Worm (Caenorhabditis elegans) whole organism, L4 larva: ENCODE measurements around the gene Y75B8A.24.

ENCODE experiments used
- D1046.2 ChIP-seq: fragments of 200-800 bp; sonication (Bioruptor generic); IDR thresholded peaks from 2 replicates; pipeline ENCODE4 v1.3.6; 2022; ENCODE audit warnings: missing genetic modification characterization, missing compliant biosample characterization
- F49E8.2 ChIP-seq: sonication (generic microtip); optimal IDR thresholded peaks from 2 replicates; lab custom pipeline; 2016; ENCODE audit warnings: missing compliant biosample characterization, mild to moderate bottlenecking, missing genetic modification characterization, borderline replicate concordance
- Y105C5A.15 ChIP-seq: fragments of 200-800 bp; sonication (Bioruptor generic); IDR thresholded peaks from 2 replicates; pipeline ENCODE4 v1.3.6; 2022; ENCODE audit warnings: missing genetic modification characterization, missing compliant biosample characterization
- Y48G9A.11 ChIP-seq: fragments of 200-800 bp; sonication (Bioruptor generic); IDR thresholded peaks from 2 replicates; pipeline ENCODE4 v1.3.6; 2022; ENCODE audit warnings: missing genetic modification reagents, missing genetic modification characterization, missing compliant biosample characterization
- attf-4 ChIP-seq: sonication (generic microtip); optimal IDR thresholded peaks from 3 replicates; lab custom pipeline; 2017; ENCODE audit warnings: missing biosample characterization, missing genetic modification characterization
- ceh-28 ChIP-seq: fragments of 150-350 bp; optimal IDR thresholded peaks from 2 replicates; lab custom pipeline; 2014; ENCODE audit warnings: missing biosample characterization, missing genetic modification reagents, missing genetic modification characterization
- ceh-62 ChIP-seq: sonication (generic microtip); optimal IDR thresholded peaks from 2 replicates; lab custom pipeline; 2017; ENCODE audit warnings: missing biosample characterization, missing genetic modification characterization
- cey-2 ChIP-seq: sonication (generic microtip); optimal IDR thresholded peaks from 3 replicates; lab custom pipeline; 2017; ENCODE audit warnings: missing genetic modification characterization, mild to moderate bottlenecking, missing compliant biosample characterization, antibody characterized with exemption, borderline replicate concordance; ENCODE audit not compliant: insufficient read depth
- daf-12 ChIP-seq: fragments of 150-350 bp; optimal IDR thresholded peaks from 2 replicates; lab custom pipeline; 2014; ENCODE audit warnings: missing biosample characterization, missing genetic modification reagents, missing genetic modification characterization
- daf-16 ChIP-seq, 3 experiments: sonication (generic microtip); optimal IDR thresholded peaks; 2 replicates each; lab custom pipeline; 2016 to 2017; ENCODE audit warnings: missing genetic modification characterization in 3 of 3, missing genetic modification reagents in 3 of 3, mild to moderate bottlenecking in 2 of 3, missing compliant biosample characterization in 2 of 3, missing biosample characterization in 1 of 3, moderate library complexity in 1 of 3
- daf-19 ChIP-seq: fragments of 200-800 bp; sonication (Bioruptor generic); conservative IDR thresholded peaks from 2 replicates; pipeline ENCODE4 v1.3.6; 2022; ENCODE audit warnings: missing genetic modification characterization, missing compliant biosample characterization
- dmd-6 ChIP-seq: fragments of 200-800 bp; sonication (Bioruptor generic); IDR thresholded peaks from 2 replicates; pipeline ENCODE4 v1.3.6; 2022; ENCODE audit warnings: missing genetic modification reagents, missing genetic modification characterization, missing compliant biosample characterization
- dmd-8 ChIP-seq: fragments of 200-800 bp; sonication (Bioruptor generic); IDR thresholded peaks from 2 replicates; pipeline ENCODE4 v1.3.6; 2022; ENCODE audit warnings: missing genetic modification characterization, missing compliant biosample characterization
- dpl-1 ChIP-seq: fragments of 150-350 bp; optimal IDR thresholded peaks from 2 replicates; lab custom pipeline; 2014; ENCODE audit warnings: missing biosample characterization, missing genetic modification reagents, missing genetic modification characterization
- dve-1 ChIP-seq: sonication (generic microtip); optimal IDR thresholded peaks from 2 replicates; lab custom pipeline; 2017; ENCODE audit warnings: antibody characterized with exemption, mild to moderate bottlenecking, missing genetic modification characterization, missing compliant biosample characterization; ENCODE audit not compliant: insufficient read depth
- fkh-10 ChIP-seq: fragments of 150-350 bp; optimal IDR thresholded peaks from 2 replicates; lab custom pipeline; 2014; ENCODE audit warnings: missing biosample characterization, missing genetic modification reagents, missing genetic modification characterization
- hlh-11 ChIP-seq: fragments of 200-800 bp; sonication (Bioruptor generic); optimal IDR thresholded peaks from 2 replicates; lab custom pipeline; 2018; ENCODE audit warnings: mild to moderate bottlenecking, missing genetic modification characterization, missing compliant biosample characterization
- hlh-30 ChIP-seq: sonication (generic microtip); optimal IDR thresholded peaks from 2 replicates; lab custom pipeline; 2017; ENCODE audit warnings: antibody characterized with exemption, mild to moderate bottlenecking, missing genetic modification characterization, missing compliant biosample characterization; ENCODE audit not compliant: insufficient read depth
- hmg-1.1 ChIP-seq: fragments of 200-800 bp; sonication (Bioruptor generic); IDR thresholded peaks from 2 replicates; pipeline ENCODE4 v1.3.6; 2022; ENCODE audit warnings: missing genetic modification reagents, missing genetic modification characterization, missing compliant biosample characterization
- jun-1 ChIP-seq: fragments of 150-350 bp; optimal IDR thresholded peaks from 2 replicates; lab custom pipeline; 2014; ENCODE audit warnings: missing biosample characterization, missing genetic modification reagents, missing genetic modification characterization
- lin-1 ChIP-seq: fragments of 200-800 bp; sonication (Bioruptor generic); IDR thresholded peaks from 2 replicates; pipeline ENCODE4 v1.3.6; 2022; ENCODE audit warnings: missing genetic modification reagents, missing genetic modification characterization, missing compliant biosample characterization
- lin-29 ChIP-seq: fragments of 200-800 bp; sonication (Bioruptor generic); IDR thresholded peaks from 2 replicates; pipeline ENCODE4 v1.3.6; 2022; ENCODE audit warnings: missing genetic modification reagents, missing genetic modification characterization, missing compliant biosample characterization
- lin-39 ChIP-seq: fragments of 150-350 bp; optimal IDR thresholded peaks from 2 replicates; lab custom pipeline; 2014; ENCODE audit warnings: missing biosample characterization, missing genetic modification reagents, missing genetic modification characterization
- lir-3 ChIP-seq: sonication (generic microtip); optimal IDR thresholded peaks from 2 replicates; lab custom pipeline; 2016; ENCODE audit warnings: mild to moderate bottlenecking, missing genetic modification characterization, missing compliant biosample characterization
- lsy-2 ChIP-seq, 2 experiments: fragments of 150-350 bp in 1 of 2; sonication (generic microtip) in 1 of 2; optimal IDR thresholded peaks; 2 replicates each; lab custom pipeline; 2014 to 2017; ENCODE audit warnings: missing biosample characterization in 2 of 2, missing genetic modification characterization in 2 of 2
- mes-2 ChIP-seq: sonication (generic microtip); optimal IDR thresholded peaks from 2 replicates; lab custom pipeline; 2016; ENCODE audit warnings: missing genotype, mild to moderate bottlenecking, missing genetic modification characterization, missing compliant biosample characterization; ENCODE audit not compliant: poor library complexity, severe bottlenecking
- nhr-102 ChIP-seq: sonication (generic microtip); optimal IDR thresholded peaks from 2 replicates; lab custom pipeline; 2016; ENCODE audit warnings: mild to moderate bottlenecking, missing genetic modification characterization, moderate library complexity, missing compliant biosample characterization
- nhr-11 ChIP-seq: fragments of 150-350 bp; optimal IDR thresholded peaks from 2 replicates; lab custom pipeline; 2014; ENCODE audit warnings: missing biosample characterization, missing genetic modification characterization
- nhr-237 ChIP-seq: sonication (generic microtip); optimal IDR thresholded peaks from 2 replicates; lab custom pipeline; 2017; ENCODE audit warnings: missing biosample characterization, missing genetic modification characterization
- nhr-25 ChIP-seq: sonication (generic microtip); optimal IDR thresholded peaks from 2 replicates; lab custom pipeline; 2017; ENCODE audit warnings: missing genetic modification characterization, mild to moderate bottlenecking, missing compliant biosample characterization, antibody characterized with exemption, moderate library complexity, borderline replicate concordance; ENCODE audit not compliant: insufficient read depth
- nhr-28 ChIP-seq: fragments of 150-350 bp; optimal IDR thresholded peaks from 2 replicates; lab custom pipeline; 2014; ENCODE audit warnings: missing biosample characterization, missing genetic modification characterization
- nhr-41 ChIP-seq: fragments of 200-800 bp; sonication (Bioruptor generic); IDR thresholded peaks from 2 replicates; pipeline ENCODE4 v1.3.6; 2022; ENCODE audit warnings: missing genetic modification reagents, missing genetic modification characterization, missing compliant biosample characterization
- nhr-6 ChIP-seq: fragments of 150-350 bp; optimal IDR thresholded peaks from 2 replicates; lab custom pipeline; 2014; ENCODE audit warnings: missing biosample characterization, missing genetic modification characterization
- nhr-77 ChIP-seq: fragments of 150-350 bp; optimal IDR thresholded peaks from 2 replicates; lab custom pipeline; 2014; ENCODE audit warnings: missing biosample characterization, missing genetic modification characterization
- php-3 ChIP-seq: fragments of 200-800 bp; sonication (Bioruptor generic); IDR thresholded peaks from 2 replicates; pipeline ENCODE4 v1.3.6; 2022; ENCODE audit warnings: missing genetic modification reagents, missing genetic modification characterization, missing compliant biosample characterization
- pqm-1 ChIP-seq: sonication (generic microtip); optimal IDR thresholded peaks from 2 replicates; lab custom pipeline; 2017; ENCODE audit warnings: missing biosample characterization, missing genetic modification characterization
- spr-1 ChIP-seq: sonication (generic microtip); optimal IDR thresholded peaks from 2 replicates; lab custom pipeline; 2016; ENCODE audit warnings: mild to moderate bottlenecking, missing genetic modification characterization, missing compliant biosample characterization
- tag-97 ChIP-seq: fragments of 200-800 bp; sonication (Bioruptor generic); IDR thresholded peaks from 2 replicates; pipeline ENCODE4 v1.3.6; 2022; ENCODE audit warnings: missing genetic modification characterization, missing compliant biosample characterization
- tra-1 ChIP-seq: fragments of 200-800 bp; sonication (Bioruptor generic); IDR thresholded peaks from 2 replicates; pipeline ENCODE4 v1.3.6; 2022; ENCODE audit warnings: missing genetic modification reagents, missing genetic modification characterization, missing compliant biosample characterization
- unc-130 ChIP-seq: sonication (generic microtip); optimal IDR thresholded peaks from 2 replicates; lab custom pipeline; 2016; ENCODE audit warnings: missing genetic modification reagents, missing genetic modification characterization, missing compliant biosample characterization
- unc-39 ChIP-seq: sonication (generic microtip); optimal IDR thresholded peaks from 2 replicates; lab custom pipeline; 2017; ENCODE audit warnings: missing biosample characterization, missing genetic modification characterization
- zag-1 ChIP-seq: fragments of 150-350 bp; optimal IDR thresholded peaks from 2 replicates; lab custom pipeline; 2014; ENCODE audit warnings: missing biosample characterization, missing genetic modification characterization
- zfp-2 ChIP-seq: sonication (generic microtip); optimal IDR thresholded peaks from 2 replicates; lab custom pipeline; 2016; ENCODE audit warnings: mild to moderate bottlenecking, missing genetic modification characterization, missing compliant biosample characterization
- zfp-3 ChIP-seq: fragments of 200-800 bp; sonication (Bioruptor generic); conservative IDR thresholded peaks from 2 replicates; pipeline ENCODE4 v1.3.6; 2022; ENCODE audit warnings: missing genetic modification reagents, missing genetic modification characterization, missing compliant biosample characterization
- ztf-11 ChIP-seq: fragments of 150-350 bp; optimal IDR thresholded peaks from 2 replicates; lab custom pipeline; 2014; ENCODE audit warnings: missing biosample characterization, missing genetic modification characterization
- ztf-7 ChIP-seq: fragments of 150-350 bp; optimal IDR thresholded peaks from 2 replicates; lab custom pipeline; 2014; ENCODE audit warnings: missing biosample characterization, missing genetic modification characterization

Gene Y75B8A.24

ce11 chrIII:12318794-12319193 lies 45.2 kb upstream of the Y75B8A.24 start, which contains the start of gene Y75B8A.28:
Gene Y75B8A.28 (plus strand): TSS chrIII:12319089.
- TF ChIP-seq hmg-1.1 (GFP tag; lab: Robert Waterston, UW) (no peak), fkh-10 (GFP tag; lab: Kevin White, UChicago) (no peak), lsy-2 (tag; optimal IDR thresholded peaks at IDR 0.05; lab: Kevin White, UChicago) (peak in 1 of 2 experiments; percentile 34), nhr-237 (tag; lab: Kevin White, UChicago) (no peak), nhr-6 (tag; lab: Kevin White, UChicago) (peak; percentile 27), php-3 (0 out of 2 replicates have a peak, but pooled peaks have one; percentile 24), hlh-11 (tag; lab: Kevin White, UChicago) (peak; percentile 78), zfp-3 (no peak), jun-1 (tag; lab: Kevin White, UChicago) (peak; percentile 37), daf-16 (GFP tag; optimal IDR thresholded peaks at IDR 0.05; lab: Kevin White, UChicago) (no peak), daf-16 (tag; optimal IDR thresholded peaks at IDR 0.05; lab: Kevin White, UChicago) (peak; percentile 77), dmd-6 (peak; percentile 88), nhr-41 (GFP tag; lab: Robert Waterston, UW) (peak; percentile 45; the same call in 1 of the 2 replicates), nhr-102 (tag; lab: Kevin White, UChicago) (peak; percentile 6), pqm-1 (tag; lab: Kevin White, UChicago) (peak; percentile 94), unc-130 (GFP tag; lab: Kevin White, UChicago) (no peak), lin-1 (GFP tag; lab: Robert Waterston, UW) (peak; percentile 67; the same call in 1 of the 2 replicates), nhr-28 (peak; percentile 84), nhr-77 (tag; lab: Kevin White, UChicago) (peak; percentile 47), mes-2 (tag; lab: Kevin White, UChicago) (peak; percentile 13), lir-3 (tag; lab: Kevin White, UChicago) (no peak), dve-1 (tag; lab: Kevin White, UChicago) (peak; percentile 69)
- TF ChIP-seq, all 104 proteins: peak for 15

- peak; percentile 79 for TF ChIP-seq hlh-11 (tag; lab: Kevin White, UChicago)
- TF ChIP-seq ceh-28 (tag; lab: Kevin White, UChicago), result no peak
- peak; percentile 4 for TF ChIP-seq mes-2 (tag; lab: Kevin White, UChicago)
- no peak for TF ChIP-seq ceh-62
- no peak for TF ChIP-seq Y48G9A.11 (GFP tag; lab: Robert Waterston, UW)
- no peak for TF ChIP-seq lin-39 (tag; lab: Kevin White, UChicago)
- TF ChIP-seq dve-1 (tag; lab: Kevin White, UChicago), result peak; percentile 76
- TF ChIP-seq dpl-1 (GFP tag; lab: Kevin White, UChicago), result no peak
- no peak for TF ChIP-seq nhr-25
- no peak for TF ChIP-seq nhr-77 (tag; lab: Kevin White, UChicago)
- no peak for TF ChIP-seq tag-97
- TF ChIP-seq hlh-30 (tag; lab: Kevin White, UChicago), result peak; percentile 49
- peak; percentile 81 for TF ChIP-seq nhr-6 (tag; lab: Kevin White, UChicago)
- TF ChIP-seq ztf-11 (tag; lab: Kevin White, UChicago), result no peak
- TF ChIP-seq cey-2 (tag; lab: Kevin White, UChicago), result no peak
- no peak for TF ChIP-seq lin-29 (GFP tag; lab: Robert Waterston, UW)
- TF ChIP-seq daf-16 (GFP tag; optimal IDR thresholded peaks at IDR 0.05; lab: Kevin White, UChicago), result no peak
- peak; percentile 88 for TF ChIP-seq daf-16 (tag; optimal IDR thresholded peaks at IDR 0.05; lab: Kevin White, UChicago)
- no peak for TF ChIP-seq tra-1 (GFP tag; lab: Robert Waterston, UW)
- TF ChIP-seq attf-4 (tag; lab: Kevin White, UChicago), result no peak
- TF ChIP-seq unc-130 (GFP tag; lab: Kevin White, UChicago), result no peak
- TF ChIP-seq zfp-2 (tag; lab: Kevin White, UChicago), result no peak
- TF ChIP-seq dmd-8, result no peak
- TF ChIP-seq daf-19 (GFP tag; lab: Robert Waterston, UW), result no peak
- peak; percentile 86 for TF ChIP-seq dmd-6
- TF ChIP-seq ztf-7, result no peak
- no peak for TF ChIP-seq D1046.2 (GFP tag; lab: Robert Waterston, UW)
- TF ChIP-seq daf-12 (tag; lab: Kevin White, UChicago), result no peak
- peak; percentile 86 for TF ChIP-seq pqm-1 (tag; lab: Kevin White, UChicago)
- no peak for TF ChIP-seq nhr-11
- TF ChIP-seq php-3, result peak; percentile 88
- no peak for TF ChIP-seq zag-1
- TF ChIP-seq spr-1 (tag; lab: Kevin White, UChicago), result no peak
- TF ChIP-seq unc-39 (tag; lab: Kevin White, UChicago), result no peak
- TF ChIP-seq F49E8.2 (tag; lab: Kevin White, UChicago), result no peak
- no peak for TF ChIP-seq Y105C5A.15 (GFP tag; lab: Robert Waterston, UW)
Measured at ce11 chrIII:12317492-12317891, 43.9 kb upstream of the Y75B8A.24 start.
